Worm (Caenorhabditis elegans) whole organism, midembryonic: ENCODE results near the gene otub-1.

Experiments
- T22C8.4 ChIP-seq: fragments of 200-800 bp; sonication (Bioruptor generic); IDR thresholded peaks from 2 replicates; pipeline ENCODE4 v1.3.6; 2022; ENCODE audit warnings: missing genetic modification characterization, missing compliant biosample characterization
- med-1 ChIP-seq: sonication (generic microtip); optimal IDR thresholded peaks from 2 replicates; lab custom pipeline; 2017; ENCODE audit warnings: missing genetic modification characterization, mild to moderate bottlenecking, missing compliant biosample characterization, antibody characterized with exemption, missing genetic modification reagents; ENCODE audit not compliant: insufficient read depth
- tab-1 ChIP-seq: fragments of 200-800 bp; sonication (Bioruptor generic); IDR thresholded peaks from 2 replicates; pipeline ENCODE4 v1.3.6; 2022; ENCODE audit warnings: missing genetic modification characterization, missing compliant biosample characterization
- ztf-29 ChIP-seq: fragments of 200-800 bp; sonication (Bioruptor generic); IDR thresholded peaks from 2 replicates; pipeline ENCODE4 v1.3.6; 2022; ENCODE audit warnings: missing genetic modification reagents, missing genetic modification characterization, missing compliant biosample characterization

- TF ChIP-seq tab-1 (no peak), T22C8.4 (GFP tag; lab: Robert Waterston, UW) (no peak), ztf-29 (GFP tag; lab: Robert Waterston, UW) (no peak), med-1 (GFP tag; lab: Kevin White, UChicago) (no peak)
Observed at ce11 chrV:15057724-15058123, 8.4 kb upstream of the otub-1 start.
